Fruit fly (Drosophila melanogaster): ENCODE measurements around the gene IntS4.

dm6 chrX:8570848-8571247 is 12.3 kb upstream of the IntS4 start, which contains the start of gene CG12111:
- TF ChIP-seq ttk (optimal IDR thresholded peaks at IDR 0.05) (no peak), h (optimal IDR thresholded peaks at IDR 0.05) (no peak)
